Worm (Caenorhabditis elegans): Measurements from ENCODE around the gene F23A7.8.

The F23A7.8 gene

DNA sequence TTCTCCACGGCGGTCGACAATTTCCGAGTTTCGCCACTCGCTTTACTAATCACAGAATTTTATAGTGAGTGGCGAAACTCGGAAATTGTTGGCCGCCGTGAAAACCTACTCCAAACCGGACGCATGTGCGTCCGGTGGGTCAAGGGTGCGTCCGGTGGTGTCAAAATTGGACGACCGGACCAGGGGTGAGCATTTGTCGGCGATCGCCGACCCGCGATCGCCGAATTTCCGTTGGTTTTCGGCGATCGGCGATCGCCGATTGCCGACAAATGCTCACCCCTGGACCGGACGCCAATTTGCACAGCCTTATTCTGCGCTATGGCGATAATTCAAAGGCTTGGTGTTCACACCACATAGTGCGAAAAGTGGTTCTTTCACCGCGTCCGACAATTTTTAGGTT, 8.9 kb upstream of the F23A7.8 start:
- TF ChIP-seq hlh-6 (tag; optimal IDR thresholded peaks at IDR 0.05) (peak; percentile 12), pha-4 (tag; optimal IDR thresholded peaks at IDR 0.05) (no peak)

DNA sequence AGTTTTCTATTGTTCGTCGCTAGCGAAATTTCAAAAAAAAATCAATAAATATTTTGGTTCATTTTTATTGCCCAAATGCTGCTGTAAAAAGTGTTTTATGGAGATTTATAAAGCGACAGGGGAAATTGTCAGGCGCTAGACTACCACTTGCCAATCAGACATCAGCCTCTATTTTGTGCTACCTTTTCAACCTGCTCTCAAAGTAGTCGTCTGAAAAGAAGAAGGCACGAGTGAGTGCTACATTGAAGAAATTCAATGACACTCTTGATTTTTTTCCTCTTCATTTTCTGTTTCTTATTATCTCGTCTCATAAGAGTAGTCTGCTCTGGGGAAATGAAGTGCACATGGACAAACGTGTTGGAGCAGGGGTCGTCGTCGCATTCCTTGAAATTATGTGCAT, 7.3 kb upstream of the F23A7.8 start:
- TF ChIP-seq ceh-48 (tag; optimal IDR thresholded peaks at IDR 0.05) (peak; percentile 84), rnt-1 (tag; optimal IDR thresholded peaks at IDR 0.05) (peak; percentile 22), ceh-34 (tag; optimal IDR thresholded peaks at IDR 0.05) (peak; percentile 5), dve-1 (tag; optimal IDR thresholded peaks at IDR 0.05) (no peak), hlh-30 (tag; optimal IDR thresholded peaks at IDR 0.05; ENCODE audit: insufficient read depth) (no peak), elt-4 (tag; optimal IDR thresholded peaks at IDR 0.05) (no peak), elt-2 (tag; optimal IDR thresholded peaks at IDR 0.05) (peak; percentile 10), ztf-16 (tag; optimal IDR thresholded peaks at IDR 0.05) (no peak), gmeb-2 (tag; optimal IDR thresholded peaks at IDR 0.05) (no peak), K02D7.2 (tag; optimal IDR thresholded peaks at IDR 0.05) (no peak), syd-9 (tag; optimal IDR thresholded peaks at IDR 0.05) (no peak), ceh-22 (tag; optimal IDR thresholded peaks at IDR 0.05) (no peak), ceh-30 (tag; optimal IDR thresholded peaks at IDR 0.05) (no peak), ceh-31 (tag; optimal IDR thresholded peaks at IDR 0.05) (peak; percentile 65), mec-3 (tag; optimal IDR thresholded peaks at IDR 0.05; ENCODE audit: borderline replicate concordance) (no peak), fkh-6 (tag; optimal IDR thresholded peaks at IDR 0.05) (no peak), tbx-7 (tag; optimal IDR thresholded peaks at IDR 0.05) (no peak), zip-5 (tag; optimal IDR thresholded peaks at IDR 0.05) (no peak), fkh-10 (GFP tag; optimal IDR thresholded peaks at IDR 0.05) (no peak), pha-4 (tag; optimal IDR thresholded peaks at IDR 0.05) (no peak), unc-42 (tag; optimal IDR thresholded peaks at IDR 0.05) (peak; percentile 65), sdc-2 (tag; optimal IDR thresholded peaks at IDR 0.05) (peak; percentile 98), unc-86 (tag; optimal IDR thresholded peaks at IDR 0.05) (no peak), lim-6 (tag; optimal IDR thresholded peaks at IDR 0.05) (no peak), ceh-19 (GFP tag; optimal IDR thresholded peaks at IDR 0.05) (no peak), hlh-13 (GFP tag; optimal IDR thresholded peaks at IDR 0.05) (no peak), tbx-2 (tag; optimal IDR thresholded peaks at IDR 0.05) (peak; percentile 38), nfya-1 (tag; optimal IDR thresholded peaks at IDR 0.05) (peak; percentile 54), ceh-45 (GFP tag; IDR thresholded peaks at IDR 0.05) (no peak), ceh-18 (tag; optimal IDR thresholded peaks at IDR 0.05) (peak; percentile 51), pqm-1 (tag; optimal IDR thresholded peaks at IDR 0.05) (no peak), hlh-6 (tag; optimal IDR thresholded peaks at IDR 0.05) (no peak), pros-1 (tag; optimal IDR thresholded peaks at IDR 0.05) (no peak)

DNA sequence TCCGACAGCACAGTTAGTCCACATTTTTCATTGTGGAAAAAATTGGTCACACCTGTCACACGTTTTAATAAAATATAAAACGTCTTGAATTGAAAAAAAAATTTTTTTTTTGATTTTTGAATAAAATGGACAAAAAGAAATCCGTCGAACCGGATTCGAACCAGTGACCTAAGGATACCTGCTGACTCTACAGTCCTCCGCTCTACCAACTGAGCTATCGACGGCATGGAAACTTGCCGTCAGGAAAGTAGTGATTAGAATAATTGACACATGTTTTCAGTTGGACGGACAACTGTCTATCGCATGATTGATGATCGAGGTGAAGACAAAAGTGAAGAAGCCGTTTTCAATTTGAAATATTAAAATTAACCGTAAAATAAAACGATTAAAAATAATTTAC, 5.0 kb upstream of the F23A7.8 start:
- TF ChIP-seq pha-4 (tag; optimal IDR thresholded peaks at IDR 0.05): no peak

DNA sequence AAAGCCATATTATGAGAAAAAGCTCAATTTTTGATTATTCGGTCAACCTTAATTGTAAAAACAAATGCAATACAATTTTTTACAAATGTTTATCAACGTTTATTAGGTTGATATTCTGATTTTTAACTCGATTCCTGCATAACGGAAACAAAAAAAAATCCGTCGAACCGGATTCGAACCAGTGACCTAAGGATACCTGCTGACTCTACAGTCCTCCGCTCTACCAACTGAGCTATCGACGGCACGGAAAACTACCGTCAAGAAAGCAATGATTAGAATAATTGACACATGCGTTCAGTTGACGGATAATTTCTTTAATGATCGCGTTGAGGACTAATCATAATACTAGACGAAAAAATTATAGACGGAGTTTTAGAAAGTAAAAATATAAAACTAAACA, 4.5 kb upstream of the F23A7.8 start:
- TF ChIP-seq hlh-6 (tag; optimal IDR thresholded peaks at IDR 0.05) (no peak), unc-42 (tag; optimal IDR thresholded peaks at IDR 0.05) (no peak), mec-3 (tag; optimal IDR thresholded peaks at IDR 0.05; ENCODE audit: borderline replicate concordance) (no peak), unc-86 (tag; optimal IDR thresholded peaks at IDR 0.05) (no peak), dmd-4 (tag; optimal IDR thresholded peaks at IDR 0.05; ENCODE audit: borderline replicate concordance) (no peak), ceh-22 (tag; optimal IDR thresholded peaks at IDR 0.05) (no peak), ceh-45 (GFP tag; IDR thresholded peaks at IDR 0.05) (no peak), tbx-2 (tag; optimal IDR thresholded peaks at IDR 0.05) (no peak), nhr-11 (tag; optimal IDR thresholded peaks at IDR 0.05) (no peak), pax-1 (tag; optimal IDR thresholded peaks at IDR 0.05) (no peak)

DNA sequence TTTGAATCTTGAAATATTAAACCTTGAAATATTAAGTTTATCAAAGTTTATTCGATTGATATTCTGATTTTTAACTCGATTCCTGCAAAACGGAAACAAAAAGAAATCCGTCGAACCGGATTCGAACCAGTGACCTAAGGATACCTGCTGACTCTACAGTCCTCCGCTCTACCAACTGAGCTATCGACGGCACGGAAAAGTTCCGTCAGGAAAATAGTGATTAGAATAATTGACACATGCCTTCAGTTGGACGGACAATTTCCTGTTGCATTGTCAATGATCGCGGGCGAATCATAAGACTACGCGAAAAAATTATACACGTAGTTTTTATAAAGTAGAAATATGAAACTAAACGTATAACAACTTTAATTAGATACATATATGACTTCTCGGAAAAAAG, 4.1 kb upstream of the F23A7.8 start:
- TF ChIP-seq ets-4 (tag; optimal IDR thresholded peaks at IDR 0.05): no peak
- no peak for TF ChIP-seq tbx-7 (tag; optimal IDR thresholded peaks at IDR 0.05)
- TF ChIP-seq gmeb-2 (tag; optimal IDR thresholded peaks at IDR 0.05): no peak
- TF ChIP-seq ztf-16 (tag; optimal IDR thresholded peaks at IDR 0.05): no peak
- no peak for TF ChIP-seq ceh-48 (tag; optimal IDR thresholded peaks at IDR 0.05)
- TF ChIP-seq K09A11.1 (tag; optimal IDR thresholded peaks at IDR 0.05; ENCODE audit: insufficient read depth): no peak
- TF ChIP-seq ttx-3 (tag; optimal IDR thresholded peaks at IDR 0.05): no peak
- no peak for TF ChIP-seq sox-2 (GFP tag; IDR thresholded peaks at IDR 0.05)
- no peak for TF ChIP-seq fax-1 (tag; optimal IDR thresholded peaks at IDR 0.05)
- TF ChIP-seq ceh-31 (tag; optimal IDR thresholded peaks at IDR 0.05): no peak
- no peak for TF ChIP-seq pax-1 (tag; optimal IDR thresholded peaks at IDR 0.05)
- TF ChIP-seq syd-9 (tag; optimal IDR thresholded peaks at IDR 0.05): no peak
- no peak for TF ChIP-seq elt-4 (tag; optimal IDR thresholded peaks at IDR 0.05)
- TF ChIP-seq rnt-1 (tag; optimal IDR thresholded peaks at IDR 0.05): no peak

All from whole organism, late embryonic.